Fruit fly (Drosophila melanogaster) whole organism, wandering third instar larva: Measurements from ENCODE around the gene CG15152.

ENCODE experiments used
- Abd-B ChIP-seq: fragments of >200 bp; optimal IDR thresholded peaks from 2 replicates; lab custom pipeline; 2017; ENCODE audit warnings: missing biosample characterization, missing genetic modification characterization
- CG32264 ChIP-seq: fragments of 200-800 bp; sonication (Bioruptor generic); optimal IDR thresholded peaks from 2 replicates; lab custom pipeline; 2016; ENCODE audit warnings: missing biosample characterization, missing genetic modification characterization
- CG9705 ChIP-seq: fragments of 200-800 bp; sonication (Bioruptor generic); optimal IDR thresholded peaks from 2 replicates; lab custom pipeline; 2018; ENCODE audit warnings: missing biosample characterization, mild to moderate bottlenecking, missing genetic modification characterization
- CrebA ChIP-seq: fragments of 200-800 bp; sonication (Bioruptor generic); optimal IDR thresholded peaks from 2 replicates; lab custom pipeline; 2016; ENCODE audit warnings: missing biosample characterization, mild to moderate bottlenecking, missing genetic modification characterization, borderline replicate concordance
- Dfd ChIP-seq: fragments of >200 bp; optimal IDR thresholded peaks from 2 replicates; lab custom pipeline; 2017; ENCODE audit warnings: missing biosample characterization, missing genetic modification characterization
- Dif ChIP-seq: fragments of 200-275, 200-300 bp; sonication (Bioruptor generic); optimal IDR thresholded peaks from 2 replicates; lab custom pipeline; 2018; ENCODE audit warnings: missing biosample characterization, missing genetic modification characterization; ENCODE audit not compliant: partially characterized antibody
- GATAd ChIP-seq: sonication (Bioruptor generic); optimal IDR thresholded peaks from 2 replicates; lab custom pipeline; 2016; ENCODE audit warnings: missing biosample characterization, missing genetic modification characterization
- HLH106 ChIP-seq: fragments of 200-800 bp; optimal IDR thresholded peaks from 3 replicates; lab custom pipeline; 2019; ENCODE audit warnings: missing biosample characterization, mild to moderate bottlenecking, missing genetic modification characterization, moderate library complexity
- Hnf4 ChIP-seq: fragments of 200-800 bp; sonication (Bioruptor generic); optimal IDR thresholded peaks from 2 replicates; lab custom pipeline; 2016; ENCODE audit warnings: missing biosample characterization, mild to moderate bottlenecking, missing genetic modification characterization
- Hr78 ChIP-seq: fragments of >200 bp; optimal IDR thresholded peaks from 2 replicates; lab custom pipeline; 2017; ENCODE audit warnings: missing biosample characterization, missing genetic modification characterization
- Hr83 ChIP-seq: fragments of 200-300 bp; sonication (Bioruptor generic); optimal IDR thresholded peaks from 2 replicates; lab custom pipeline; 2016; ENCODE audit warnings: missing biosample characterization, mild to moderate bottlenecking, missing genetic modification characterization, moderate library complexity; ENCODE audit not compliant: poor library complexity, severe bottlenecking
- Jra ChIP-seq: sonication (Bioruptor generic); optimal IDR thresholded peaks from 2 replicates; lab custom pipeline; 2016; ENCODE audit warnings: missing biosample characterization, missing genetic modification characterization
- Mio ChIP-seq: sonication (Bioruptor generic); optimal IDR thresholded peaks from 2 replicates; lab custom pipeline; 2016; ENCODE audit warnings: missing biosample characterization, missing genetic modification characterization
- Myc ChIP-seq: fragments of >200 bp; optimal IDR thresholded peaks from 2 replicates; lab custom pipeline; 2017
- N ChIP-seq: fragments of >200 bp; optimal IDR thresholded peaks from 2 replicates; lab custom pipeline; 2018; ENCODE audit warnings: missing biosample characterization, missing external identifiers, missing genetic modification characterization
- OdsH ChIP-seq: fragments of 200-800 bp; sonication (Bioruptor generic); optimal IDR thresholded peaks from 2 replicates; lab custom pipeline; 2016; ENCODE audit warnings: missing biosample characterization, mild to moderate bottlenecking, missing genetic modification characterization
- Rel ChIP-seq, 2 experiments: fragments of 200-800 bp; sonication (Bioruptor generic) in 1 of 2; optimal IDR thresholded peaks; 2 replicates in 1 of 2; 3 replicates in 1 of 2; lab custom pipeline; 2016 to 2019; ENCODE audit warnings: mild to moderate bottlenecking in 2 of 2, missing biosample characterization in 2 of 2, missing genetic modification characterization in 2 of 2, moderate library complexity in 1 of 2
- Sp1 ChIP-seq: fragments of 200-800 bp; sonication (Bioruptor generic); optimal IDR thresholded peaks from 3 replicates; lab custom pipeline; 2019; ENCODE audit warnings: missing biosample characterization, mild to moderate bottlenecking, missing genetic modification characterization, moderate library complexity
- Vsx2 ChIP-seq: fragments of 200-300, 225-300 bp; sonication (Bioruptor generic); optimal IDR thresholded peaks from 2 replicates; lab custom pipeline; 2018; ENCODE audit warnings: missing biosample characterization, missing genetic modification characterization; ENCODE audit not compliant: partially characterized antibody
- br ChIP-seq: fragments of 200-800 bp; sonication (Bioruptor generic); optimal IDR thresholded peaks from 2 replicates; lab custom pipeline; 2016; ENCODE audit warnings: missing biosample characterization, missing genetic modification characterization
- brk ChIP-seq: fragments of 200-800 bp; sonication (Bioruptor generic); optimal IDR thresholded peaks from 2 replicates; lab custom pipeline; 2016; ENCODE audit warnings: missing biosample characterization, mild to moderate bottlenecking, missing genetic modification characterization
- dl ChIP-seq, 2 experiments: fragments of 175-275, 200-275 bp in 1 of 2; fragments of 200-275 bp in 1 of 2; sonication (Bioruptor generic); optimal IDR thresholded peaks; lab custom pipeline; 2018; ENCODE audit warnings: mild to moderate bottlenecking in 2 of 2, missing biosample characterization in 2 of 2, missing genetic modification characterization in 2 of 2, moderate library complexity in 2 of 2; ENCODE audit not compliant: partially characterized antibody in 2 of 2, insufficient read depth in 1 of 2
- dmrt93B ChIP-seq: fragments of 200-800 bp; sonication (Bioruptor generic); optimal IDR thresholded peaks from 2 replicates; lab custom pipeline; 2018; ENCODE audit warnings: missing biosample characterization, mild to moderate bottlenecking, missing genetic modification characterization
- dsf ChIP-seq: sonication (Bioruptor generic); optimal IDR thresholded peaks from 2 replicates; lab custom pipeline; 2016; ENCODE audit warnings: missing biosample characterization, missing genetic modification characterization, borderline replicate concordance
- ey ChIP-seq: fragments of 200-800 bp; sonication (Bioruptor generic); optimal IDR thresholded peaks from 2 replicates; lab custom pipeline; 2016; ENCODE audit warnings: missing biosample characterization, missing genetic modification characterization
- foxo ChIP-seq, 2 experiments: fragments of 200-800 bp; sonication (Bioruptor generic); optimal IDR thresholded peaks; 2 replicates in 1 of 2; 3 replicates in 1 of 2; lab custom pipeline; 2016 to 2017; ENCODE audit warnings: missing biosample characterization in 2 of 2, missing genetic modification characterization in 2 of 2
- fru ChIP-seq: fragments of 200-800 bp; sonication (Bioruptor generic); optimal IDR thresholded peaks from 3 replicates; lab custom pipeline; 2016; ENCODE audit warnings: missing biosample characterization, mild to moderate bottlenecking, missing genetic modification characterization
- h ChIP-seq: fragments of 200-800 bp; sonication (Bioruptor generic); optimal IDR thresholded peaks from 3 replicates; lab custom pipeline; 2016; ENCODE audit warnings: missing biosample characterization, mild to moderate bottlenecking, missing genetic modification characterization
- jim ChIP-seq: fragments of 175-275, 200-325 bp; sonication (Bioruptor generic); optimal IDR thresholded peaks from 2 replicates; lab custom pipeline; 2016; ENCODE audit warnings: missing biosample characterization, mild to moderate bottlenecking, missing genetic modification characterization
- lola ChIP-seq: fragments of >200 bp; optimal IDR thresholded peaks from 2 replicates; lab custom pipeline; 2017; ENCODE audit warnings: missing biosample characterization, missing genetic modification characterization
- pan ChIP-seq: fragments of >200 bp; optimal IDR thresholded peaks from 2 replicates; lab custom pipeline; 2017
- psq ChIP-seq: fragments of 200-800 bp; sonication (Bioruptor generic); optimal IDR thresholded peaks from 3 replicates; lab custom pipeline; 2017; ENCODE audit warnings: missing biosample characterization, mild to moderate bottlenecking, missing genetic modification characterization, moderate library complexity
- rgr ChIP-seq: fragments of 200-800 bp; sonication (Bioruptor generic); optimal IDR thresholded peaks from 3 replicates; lab custom pipeline; 2016; ENCODE audit warnings: missing biosample characterization, mild to moderate bottlenecking, missing genetic modification characterization
- sage ChIP-seq: fragments of 200-800 bp; sonication (Bioruptor generic); optimal IDR thresholded peaks from 2 replicates; lab custom pipeline; 2016; ENCODE audit warnings: missing biosample characterization, mild to moderate bottlenecking, missing genetic modification characterization
- sv ChIP-seq: fragments of 200-800 bp; sonication (Bioruptor generic); optimal IDR thresholded peaks from 3 replicates; lab custom pipeline; 2016; ENCODE audit warnings: missing biosample characterization, missing genetic modification characterization
- tai ChIP-seq: sonication (Bioruptor generic); optimal IDR thresholded peaks from 2 replicates; lab custom pipeline; 2016; ENCODE audit warnings: missing biosample characterization, missing genetic modification characterization
- usp ChIP-seq: fragments of >200 bp; optimal IDR thresholded peaks from 2 replicates; lab custom pipeline; 2017; ENCODE audit warnings: missing biosample characterization, missing genetic modification characterization
- woc ChIP-seq: sonication (Bioruptor generic); optimal IDR thresholded peaks from 2 replicates; lab custom pipeline; 2016; ENCODE audit warnings: missing biosample characterization, mild to moderate bottlenecking, missing genetic modification characterization

CG15152 gene

DNA sequence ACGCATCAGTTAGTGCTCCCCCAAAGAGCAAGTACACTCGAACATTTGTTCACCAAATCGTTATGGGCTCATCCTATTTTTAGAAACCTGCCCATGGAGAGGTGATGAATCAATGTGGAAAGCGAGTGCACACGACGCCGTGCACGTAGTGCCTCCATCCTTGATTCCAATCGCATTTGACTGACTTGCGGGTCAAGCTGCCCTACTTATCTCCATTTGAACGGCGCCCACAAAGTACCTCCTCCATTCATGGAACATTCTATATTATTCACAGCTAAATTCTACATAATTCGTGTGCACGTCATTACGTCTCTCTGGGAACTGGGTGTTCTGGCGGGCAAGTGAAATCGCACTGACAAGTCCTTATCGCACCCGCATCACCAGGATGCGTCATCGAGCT, 28.8 kb downstream of the CG15152 start:
- TF ChIP-seq GATAd (no peak), Hr83 (GFP tag; lab: Kevin White, UChicago) (no peak), CG9705 (no peak), jim (GFP tag; lab: Kevin White, UChicago) (no peak), h (GFP tag; lab: Kevin White, UChicago) (no peak), Abd-B (no peak), CG32264 (GFP tag; lab: Kevin White, UChicago) (no peak), OdsH (GFP tag; lab: Kevin White, UChicago) (no peak), Mio (no peak), tai (GFP tag; lab: Kevin White, UChicago) (no peak), pan (no peak), sage (GFP tag; lab: Kevin White, UChicago) (no peak), Myc (lab: Kevin White, UChicago) (no peak), dmrt93B (GFP tag; lab: Kevin White, UChicago) (no peak), HLH106 (tag; lab: Kevin White, UChicago) (no peak), brk (GFP tag; lab: Kevin White, UChicago) (no peak), rgr (GFP tag; lab: Kevin White, UChicago) (no peak)

DNA sequence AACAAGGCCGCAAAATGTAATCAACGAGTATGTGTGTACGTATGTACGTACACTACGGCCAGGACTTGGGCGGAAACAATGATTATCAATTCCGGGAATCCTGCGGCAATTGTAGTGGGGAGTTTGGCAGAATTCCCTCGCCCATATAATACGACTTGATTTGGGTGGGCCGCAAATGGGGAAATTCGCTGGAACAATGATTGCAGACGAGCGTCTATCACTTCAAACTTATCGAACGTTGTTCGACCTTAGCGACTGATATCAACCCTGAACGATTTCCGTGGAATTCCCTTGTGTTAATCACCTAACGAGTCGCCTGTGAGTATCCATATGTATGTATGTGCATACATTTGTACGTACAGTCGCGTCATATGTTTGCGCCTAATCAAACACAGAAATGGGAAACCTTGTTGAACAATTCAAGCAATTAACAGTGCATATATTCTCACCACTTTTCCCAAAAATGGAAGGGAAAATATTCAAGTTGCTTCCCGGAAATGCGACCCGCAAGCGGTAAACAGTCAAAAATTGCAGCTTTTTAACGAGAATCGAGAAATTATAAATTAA, 30.0 kb downstream of the CG15152 start:
- TF ChIP-seq Hr83 (GFP tag; lab: Kevin White, UChicago) (peak; percentile 28), CG32264 (GFP tag; lab: Kevin White, UChicago) (no peak), h (GFP tag; lab: Kevin White, UChicago) (peak; percentile 22), Rel (GFP tag; optimal IDR thresholded peaks at IDR 0.05; lab: Kevin White, UChicago) (no peak), Rel (tag; optimal IDR thresholded peaks at IDR 0.05; lab: Kevin White, UChicago) (peak; percentile 76), Hr78 (GFP tag; lab: Kevin White, UChicago) (no peak), dmrt93B (GFP tag; lab: Kevin White, UChicago) (no peak)

DNA sequence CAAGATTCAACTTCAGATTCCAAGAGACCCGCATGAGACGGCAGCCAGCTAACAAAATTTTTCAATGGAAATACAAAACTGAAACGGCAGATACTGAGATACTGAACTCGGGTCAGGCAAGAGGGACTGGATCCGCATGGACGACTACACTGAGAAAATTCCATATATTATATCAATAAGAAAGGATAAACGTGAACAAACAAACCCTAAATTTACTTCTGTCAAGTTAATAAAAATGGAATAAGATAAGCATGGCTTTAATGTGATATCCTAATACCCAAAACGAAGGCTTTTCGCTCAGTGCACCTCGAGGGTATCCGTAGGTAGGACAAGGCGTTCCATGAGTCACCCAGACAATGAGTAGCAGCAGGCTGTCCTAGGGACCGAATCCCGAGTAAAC, 30.9 kb downstream of the CG15152 start:
- TF ChIP-seq pan (no peak), dsf (GFP tag; lab: Kevin White, UChicago) (peak; percentile 71), ey (GFP tag; lab: Kevin White, UChicago) (peak; percentile 97), h (GFP tag; lab: Kevin White, UChicago) (peak; percentile 97), Mio (peak; percentile 72), GATAd (peak; percentile 37), CG32264 (GFP tag; lab: Kevin White, UChicago) (peak; percentile 87), Hnf4 (peak; percentile 97), Hr83 (GFP tag; lab: Kevin White, UChicago) (peak; percentile 30), sage (GFP tag; lab: Kevin White, UChicago) (peak; percentile 92), CG9705 (peak; percentile 64), psq (GFP tag; lab: Kevin White, UChicago) (peak; percentile 93), HLH106 (tag; lab: Kevin White, UChicago) (peak; percentile 93), usp (no peak), br (GFP tag; lab: Kevin White, UChicago) (peak; percentile 96), Jra (GFP tag; lab: Kevin White, UChicago) (peak; percentile 95), Abd-B (no peak), CrebA (GFP tag; lab: Kevin White, UChicago) (no peak), N (GFP tag; lab: Kevin White, UChicago) (no peak), rgr (GFP tag; lab: Kevin White, UChicago) (peak; percentile 96), Vsx2 (no peak), dl (GFP tag; optimal IDR thresholded peaks at IDR 0.05; lab: Kevin White, UChicago; ENCODE audit: insufficient read depth in 1 of 2, partially characterized antibody in 2 of 2) (no peak), Dfd (GFP tag; lab: Kevin White, UChicago) (no peak), woc (peak; percentile 93), fru (GFP tag; lab: Kevin White, UChicago) (peak; percentile 94), foxo (GFP tag; optimal IDR thresholded peaks at IDR 0.05; lab: Kevin White, UChicago) (peak; percentile 85 to 95), Dif (GFP tag; lab: Kevin White, UChicago) (no peak), lola (GFP tag; lab: Kevin White, UChicago) (no peak), brk (GFP tag; lab: Kevin White, UChicago) (peak; percentile 96), dmrt93B (GFP tag; lab: Kevin White, UChicago) (peak; percentile 87), Hr78 (GFP tag; lab: Kevin White, UChicago) (no peak), tai (GFP tag; lab: Kevin White, UChicago) (peak; percentile 89), Rel (GFP tag; optimal IDR thresholded peaks at IDR 0.05; lab: Kevin White, UChicago) (peak; percentile 90), Rel (tag; optimal IDR thresholded peaks at IDR 0.05; lab: Kevin White, UChicago) (peak; percentile 49), jim (GFP tag; lab: Kevin White, UChicago) (no peak), sv (GFP tag; lab: Kevin White, UChicago) (peak; percentile 87), Sp1 (GFP tag; lab: Kevin White, UChicago) (peak; percentile 93), OdsH (GFP tag; lab: Kevin White, UChicago) (peak; percentile 95), Myc (lab: Kevin White, UChicago) (no peak)
